Worm (Caenorhabditis elegans) whole organism, early embryonic: ENCODE measurements around the gene T14B4.5.

Experiments used
- F13C5.2 ChIP-seq: sonication (generic microtip); optimal IDR thresholded peaks from 2 replicates; lab custom pipeline; 2017; ENCODE audit warnings: mild to moderate bottlenecking, missing genetic modification characterization, inconsistent platforms, missing compliant biosample characterization
- ama-1 ChIP-seq: fragments of 150-350 bp; optimal IDR thresholded peaks from 2 replicates; lab custom pipeline; 2014
- ceh-13 ChIP-seq: fragments of 200-800 bp; sonication (Bioruptor generic); optimal IDR thresholded peaks from 2 replicates; lab custom pipeline; 2018; ENCODE audit warnings: mild to moderate bottlenecking, missing genetic modification characterization, missing compliant biosample characterization
- ets-7 ChIP-seq: sonication (generic microtip); optimal IDR thresholded peaks from 2 replicates; lab custom pipeline; 2016; ENCODE audit warnings: missing genotype, missing genetic modification characterization, missing compliant biosample characterization
- flt-1 ChIP-seq: fragments of 200-800 bp; sonication (Bioruptor generic); IDR thresholded peaks from 2 replicates; pipeline ENCODE4 v1.3.6; 2022; ENCODE audit warnings: missing genetic modification characterization, missing compliant biosample characterization
- hmbx-1 ChIP-seq: sonication (generic microtip); optimal IDR thresholded peaks from 2 replicates; lab custom pipeline; 2016; ENCODE audit warnings: mild to moderate bottlenecking, missing genetic modification characterization, missing compliant biosample characterization
- pes-1 ChIP-seq: fragments of 200-800 bp; sonication (Bioruptor generic); IDR thresholded peaks from 2 replicates; pipeline ENCODE4 v1.3.6; 2022; ENCODE audit warnings: missing genetic modification reagents, missing genetic modification characterization, missing compliant biosample characterization
- scrt-1 ChIP-seq: fragments of 200-800 bp; sonication (Bioruptor generic); IDR thresholded peaks from 2 replicates; pipeline ENCODE4 v1.3.6; 2022; ENCODE audit warnings: missing genetic modification characterization, missing compliant biosample characterization
- sea-1 ChIP-seq: fragments of 200-800 bp; sonication (Bioruptor generic); conservative IDR thresholded peaks from 2 replicates; pipeline ENCODE4 v1.3.6; 2022; ENCODE audit warnings: missing genetic modification characterization, missing compliant biosample characterization
- tbx-37 ChIP-seq: fragments of 200-800 bp; sonication (Bioruptor generic); conservative IDR thresholded peaks from 2 replicates; pipeline ENCODE4 v1.3.6; 2022; ENCODE audit warnings: missing genetic modification reagents, missing genetic modification characterization, missing compliant biosample characterization

- TF ChIP-seq flt-1 (GFP tag; lab: Robert Waterston, UW) (no peak), ama-1 (lab: Kevin White, UChicago) (no peak), sea-1 (no peak), hmbx-1 (no peak), pes-1 (no peak), F13C5.2 (tag; lab: Kevin White, UChicago) (peak; percentile 62), tbx-37 (peak; percentile 55; the same call in 1 of the 2 replicates), ceh-13 (GFP tag; lab: Kevin White, UChicago) (no peak), scrt-1 (GFP tag; lab: Robert Waterston, UW) (no peak), ets-7 (tag; lab: Kevin White, UChicago) (no peak)
Measured at ce11 chrII:6734674-6735073, 18.0 kb downstream of the T14B4.5 start, which contains the start of gene T14B4.3.
